Worm (Caenorhabditis elegans): ENCODE results near the gene nhr-132.

Gene nhr-132

ce11 chrV:497399-497798, 36.8 kb upstream of the nhr-132 start, which contains the start of gene T01G6.1:
Gene T01G6.1 (plus strand): TSS chrV:497699.
- no peak for TF ChIP-seq unc-62 (GFP tag; optimal IDR thresholded peaks at IDR 0.05)
- TF ChIP-seq egl-5 (tag; optimal IDR thresholded peaks at IDR 0.05), result no peak

- TF ChIP-seq nhr-237 (tag; optimal IDR thresholded peaks at IDR 0.05), result no peak
- TF ChIP-seq R02D3.7 (tag; optimal IDR thresholded peaks at IDR 0.05), result no peak
- no peak for TF ChIP-seq egl-5 (tag; optimal IDR thresholded peaks at IDR 0.05)
- TF ChIP-seq ztf-4 (tag; optimal IDR thresholded peaks at IDR 0.05), result no peak
- no peak for TF ChIP-seq fkh-2 (tag; optimal IDR thresholded peaks at IDR 0.05)
- TF ChIP-seq skn-1 (tag; optimal IDR thresholded peaks at IDR 0.05), result no peak
These were observed 33.7 kb upstream of the nhr-132 start for ce11 chrV:500535-500934.

ce11 chrV:501230-501629, 33.0 kb upstream of the nhr-132 start, which contains the start of gene str-256:
Gene str-256 (minus strand): TSS chrV:501330.
- TF ChIP-seq nfya-1 (tag; optimal IDR thresholded peaks at IDR 0.05; ENCODE audit: insufficient read depth) (no peak), egl-5 (tag; optimal IDR thresholded peaks at IDR 0.05) (no peak), ztf-4 (tag; optimal IDR thresholded peaks at IDR 0.05) (no peak), nhr-11 (tag; optimal IDR thresholded peaks at IDR 0.05) (no peak), elt-1 (tag; optimal IDR thresholded peaks at IDR 0.05) (no peak), pqm-1 (tag; optimal IDR thresholded peaks at IDR 0.05) (no peak), lin-15B (tag; optimal IDR thresholded peaks at IDR 0.05) (no peak), ceh-28 (tag; optimal IDR thresholded peaks at IDR 0.05) (no peak), egl-27 (tag; optimal IDR thresholded peaks at IDR 0.05) (no peak), nhr-77 (tag; optimal IDR thresholded peaks at IDR 0.05) (no peak), ceh-16 (tag; optimal IDR thresholded peaks at IDR 0.05) (no peak), skn-1 (tag; optimal IDR thresholded peaks at IDR 0.05) (no peak), tbx-2 (tag; optimal IDR thresholded peaks at IDR 0.05) (no peak), unc-39 (tag; optimal IDR thresholded peaks at IDR 0.05) (no peak), nhr-12 (tag; optimal IDR thresholded peaks at IDR 0.05) (no peak)

- TF ChIP-seq aly-2 (tag; optimal IDR thresholded peaks at IDR 0.05) (no peak), nhr-43 (tag; optimal IDR thresholded peaks at IDR 0.05; ENCODE audit: poor library complexity, severe bottlenecking) (no peak), pqm-1 (tag; optimal IDR thresholded peaks at IDR 0.05) (no peak), nhr-12 (tag; optimal IDR thresholded peaks at IDR 0.05) (no peak), snpc-4 (tag; optimal IDR thresholded peaks at IDR 0.05) (no peak), elt-1 (tag; optimal IDR thresholded peaks at IDR 0.05) (no peak), ceh-16 (tag; optimal IDR thresholded peaks at IDR 0.05) (no peak), lin-15B (tag; optimal IDR thresholded peaks at IDR 0.05) (no peak), hmg-11 (tag; optimal IDR thresholded peaks at IDR 0.05) (no peak)
These were observed 31.4 kb upstream of the nhr-132 start, which contains the start of gene T01G6.10 for ce11 chrV:502803-503273. Gene T01G6.10 (minus strand): TSS chrV:503223.

ce11 chrV:503728-504127, 30.5 kb upstream of the nhr-132 start, which contains the start of gene srlf-35:
Gene srlf-35 (plus strand): TSS chrV:504028.
- TF ChIP-seq mml-1 (tag; optimal IDR thresholded peaks at IDR 0.05) (no peak), eor-1 (tag; optimal IDR thresholded peaks at IDR 0.05) (no peak), R02D3.7 (tag; optimal IDR thresholded peaks at IDR 0.05) (no peak), egl-5 (tag; optimal IDR thresholded peaks at IDR 0.05) (no peak)

- TF ChIP-seq fkh-2 (tag; optimal IDR thresholded peaks at IDR 0.05), result no peak
- TF ChIP-seq pqm-1 (tag; optimal IDR thresholded peaks at IDR 0.05), result no peak
- TF ChIP-seq elt-1 (tag; optimal IDR thresholded peaks at IDR 0.05), result no peak
- TF ChIP-seq jun-1 (tag; optimal IDR thresholded peaks at IDR 0.05), result no peak
- no peak for TF ChIP-seq ceh-9 (tag; optimal IDR thresholded peaks at IDR 0.05)
- TF ChIP-seq nhr-76 (tag; optimal IDR thresholded peaks at IDR 0.05), result no peak
- TF ChIP-seq ceh-82 (tag; optimal IDR thresholded peaks at IDR 0.05), result no peak
- TF ChIP-seq hmg-11 (tag; optimal IDR thresholded peaks at IDR 0.05), result no peak
- TF ChIP-seq ztf-11 (tag; optimal IDR thresholded peaks at IDR 0.05), result no peak
- no peak for TF ChIP-seq tbx-2 (tag; optimal IDR thresholded peaks at IDR 0.05)
- TF ChIP-seq nhr-43 (tag; optimal IDR thresholded peaks at IDR 0.05; ENCODE audit: poor library complexity, severe bottlenecking), result no peak
- TF ChIP-seq nhr-77 (tag; optimal IDR thresholded peaks at IDR 0.05), result no peak
- no peak for TF ChIP-seq ama-1 (optimal IDR thresholded peaks at IDR 0.05)
- TF ChIP-seq ceh-16 (tag; optimal IDR thresholded peaks at IDR 0.05), result no peak
- TF ChIP-seq egl-5 (tag; optimal IDR thresholded peaks at IDR 0.05), result no peak
- TF ChIP-seq lin-15B (tag; optimal IDR thresholded peaks at IDR 0.05), result no peak
- TF ChIP-seq ceh-28 (tag; optimal IDR thresholded peaks at IDR 0.05), result no peak
- no peak for TF ChIP-seq skn-1 (tag; optimal IDR thresholded peaks at IDR 0.05)
- no peak for TF ChIP-seq nhr-25 (tag; optimal IDR thresholded peaks at IDR 0.05)
These were observed 29.1 kb upstream of the nhr-132 start, which contains the start of gene srlf-19 for ce11 chrV:505191-505590. Gene srlf-19 (plus strand): TSS chrV:505491.

All from whole organism, L3 larva.